Worm (Caenorhabditis elegans) whole organism, late embryonic: Measurements from ENCODE around the gene C56C10.4.

Experiments
- Y22D7AL.16 ChIP-seq: sonication (generic microtip); optimal IDR thresholded peaks from 2 replicates; lab custom pipeline; 2016; ENCODE audit warnings: missing genetic modification characterization, missing compliant biosample characterization
- ama-1 ChIP-seq: fragments of 150-350 bp; optimal IDR thresholded peaks from 2 replicates; lab custom pipeline; 2014
- ceh-19 ChIP-seq: fragments of 200-800 bp; sonication (Bioruptor generic); optimal IDR thresholded peaks from 2 replicates; lab custom pipeline; 2018; ENCODE audit warnings: mild to moderate bottlenecking, missing genetic modification characterization, missing compliant biosample characterization
- fkh-10 ChIP-seq: fragments of 150-350 bp; optimal IDR thresholded peaks from 2 replicates; lab custom pipeline; 2014; ENCODE audit warnings: missing biosample characterization, missing genetic modification reagents, missing genetic modification characterization
- fkh-6 ChIP-seq: sonication (generic microtip); optimal IDR thresholded peaks from 2 replicates; lab custom pipeline; 2016; ENCODE audit warnings: missing genetic modification characterization, missing compliant biosample characterization
- lin-11 ChIP-seq: fragments of 200-800 bp; sonication (Bioruptor generic); optimal IDR thresholded peaks from 2 replicates; lab custom pipeline; 2018; ENCODE audit warnings: mild to moderate bottlenecking, missing genetic modification characterization, missing compliant biosample characterization
- nhr-11 ChIP-seq: fragments of 150-350 bp; optimal IDR thresholded peaks from 2 replicates; lab custom pipeline; 2014; ENCODE audit warnings: missing biosample characterization, missing genetic modification characterization
- pha-4 ChIP-seq: fragments of 150-350 bp; optimal IDR thresholded peaks from 2 replicates; lab custom pipeline; 2018; ENCODE audit warnings: missing biosample characterization, missing genetic modification reagents, missing genetic modification characterization
- pqm-1 ChIP-seq: sonication (generic microtip); optimal IDR thresholded peaks from 2 replicates; lab custom pipeline; 2016; ENCODE audit warnings: missing genetic modification characterization, missing compliant biosample characterization
- rnt-1 ChIP-seq: sonication (generic microtip); optimal IDR thresholded peaks from 2 replicates; lab custom pipeline; 2016; ENCODE audit warnings: missing genetic modification characterization, missing compliant biosample characterization
- unc-86 ChIP-seq: sonication (generic microtip); optimal IDR thresholded peaks from 2 replicates; lab custom pipeline; 2016; ENCODE audit warnings: missing genetic modification characterization, missing compliant biosample characterization

DNA sequence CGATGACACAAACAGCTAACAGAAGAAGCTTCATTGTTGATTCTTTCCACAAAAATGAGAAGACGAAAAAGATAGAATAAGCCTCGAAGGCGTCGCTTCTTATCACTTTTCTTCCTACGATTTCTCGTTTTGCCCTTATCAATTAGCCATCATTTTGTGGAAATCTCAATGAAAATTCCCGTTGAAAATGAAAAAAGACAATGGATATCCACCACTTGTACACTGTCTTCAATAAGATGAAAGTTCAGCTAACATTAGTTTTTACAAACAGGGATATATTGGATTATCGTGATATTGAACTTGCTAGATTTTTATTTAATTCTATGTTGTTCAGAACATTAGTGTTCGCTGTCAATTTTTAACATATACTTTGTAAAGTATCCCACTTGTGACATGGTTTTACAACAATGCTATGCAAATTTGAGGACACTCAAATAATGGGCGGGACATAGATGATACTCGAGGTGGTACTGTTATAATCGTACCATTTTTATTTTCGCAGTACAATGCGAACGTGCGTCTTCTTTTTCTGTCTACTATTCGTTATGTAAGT is 16.2 kb upstream of the C56C10.4 start, which contains the start of the genes F18C5.5 and F18C5.9:
- TF ChIP-seq pqm-1 (no peak), rnt-1 (tag; lab: Kevin White, UChicago) (no peak), unc-86 (tag; lab: Kevin White, UChicago) (no peak), pha-4 (tag; lab: Kevin White, UChicago) (no peak), fkh-6 (no peak), fkh-10 (GFP tag; lab: Kevin White, UChicago) (no peak), lin-11 (no peak), ceh-19 (GFP tag; lab: Kevin White, UChicago) (no peak), Y22D7AL.16 (tag; lab: Kevin White, UChicago) (no peak), nhr-11 (tag; lab: Kevin White, UChicago) (no peak), ama-1 (lab: Kevin White, UChicago) (no peak)
